Worm (Caenorhabditis elegans): ENCODE measurements around the gene F44G4.1.

DNA sequence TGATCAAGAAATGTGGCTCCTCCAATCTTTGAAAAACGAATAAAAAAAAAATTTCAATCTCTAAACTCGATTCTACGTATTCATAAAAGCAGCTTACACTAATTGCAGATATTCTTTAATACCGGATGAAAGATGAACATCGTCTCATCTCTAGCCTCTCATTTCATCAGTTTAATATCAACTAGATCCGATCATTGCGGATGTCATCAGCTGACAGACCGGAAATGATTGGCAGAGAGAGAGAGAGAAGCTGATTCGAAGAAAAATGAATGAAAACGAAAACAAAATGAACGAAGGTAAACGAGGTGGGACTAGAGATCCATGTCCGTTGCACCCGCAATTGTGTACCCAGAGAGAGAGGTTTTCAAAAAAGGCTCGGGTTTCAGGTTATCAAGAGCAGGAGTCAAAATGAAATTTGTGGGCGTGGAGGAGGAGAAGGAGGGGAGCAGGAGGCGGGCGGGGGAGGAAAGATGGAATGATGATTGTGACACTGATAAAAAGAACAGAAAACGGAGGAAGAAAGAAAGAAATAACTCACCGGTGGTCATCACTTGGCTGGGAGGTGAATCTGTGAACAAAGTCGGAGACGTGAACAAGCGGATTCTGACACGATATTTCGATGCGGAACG is 20.6 kb downstream of the F44G4.1 start:
- TF ChIP-seq pha-4 (tag; optimal IDR thresholded peaks at IDR 0.05) (no peak), nhr-237 (tag; optimal IDR thresholded peaks at IDR 0.05) (no peak), elt-1 (tag; optimal IDR thresholded peaks at IDR 0.05; ENCODE audit: borderline replicate concordance, insufficient read depth) (no peak), elt-3 (tag; optimal IDR thresholded peaks at IDR 0.05) (no peak), nhr-2 (tag; optimal IDR thresholded peaks at IDR 0.05) (no peak), nhr-28 (tag; optimal IDR thresholded peaks at IDR 0.05) (no peak), unc-39 (tag; optimal IDR thresholded peaks at IDR 0.05) (no peak), ces-1 (GFP tag; optimal IDR thresholded peaks at IDR 0.05) (no peak), nhr-76 (tag; optimal IDR thresholded peaks at IDR 0.05) (no peak), sem-2 (GFP tag; optimal IDR thresholded peaks at IDR 0.05) (no peak), ceh-83 (GFP tag; optimal IDR thresholded peaks at IDR 0.05) (no peak), ceh-43 (GFP tag; optimal IDR thresholded peaks at IDR 0.05) (no peak)

Data from whole organism, mixed stage, embryonic.